Worm (Caenorhabditis elegans) whole organism, L1 larva: ENCODE measurements around the gene C02F4.5.

Experiments used
- ceh-82 ChIP-seq, 3 experiments: fragments of 150-350 bp in 1 of 3; sonication (generic microtip) in 2 of 3; optimal IDR thresholded peaks; 2 replicates each; lab custom pipeline; 2014 to 2017; ENCODE audit warnings: missing biosample characterization in 3 of 3, missing genetic modification characterization in 3 of 3
- lin-15B ChIP-seq: fragments of 150-350 bp; sonication (generic microtip); optimal IDR thresholded peaks from 3 replicates; lab custom pipeline; 2014; ENCODE audit warnings: missing biosample characterization, missing genetic modification characterization
- mdl-1 ChIP-seq, 2 experiments: fragments of 150-350 bp; optimal IDR thresholded peaks; 2 replicates each; lab custom pipeline; 2014 to 2017; ENCODE audit warnings: missing biosample characterization in 2 of 2, missing genetic modification characterization in 2 of 2, inconsistent platforms in 1 of 2
- nhr-28 ChIP-seq: fragments of 150-350 bp; optimal IDR thresholded peaks from 2 replicates; lab custom pipeline; 2014; ENCODE audit warnings: missing biosample characterization, missing genetic modification characterization
- nhr-47 ChIP-seq: sonication (generic microtip); optimal IDR thresholded peaks from 2 replicates; lab custom pipeline; 2016; ENCODE audit warnings: mild to moderate bottlenecking, missing genetic modification characterization, moderate library complexity, missing compliant biosample characterization
- nhr-76 ChIP-seq: sonication (generic microtip); optimal IDR thresholded peaks from 2 replicates; lab custom pipeline; 2017; ENCODE audit warnings: missing biosample characterization, missing genetic modification characterization
- tbx-2 ChIP-seq: sonication (generic microtip); optimal IDR thresholded peaks from 2 replicates; lab custom pipeline; 2016; ENCODE audit warnings: missing genetic modification characterization, missing compliant biosample characterization
- unc-62 ChIP-seq: fragments of 150-350 bp; optimal IDR thresholded peaks from 2 replicates; lab custom pipeline; 2014; ENCODE audit warnings: missing biosample characterization, missing genetic modification reagents, missing genetic modification characterization
- ztf-11 ChIP-seq, 2 experiments: sonication (generic microtip); optimal IDR thresholded peaks; 2 replicates each; lab custom pipeline; 2016 to 2017; ENCODE audit warnings: missing genetic modification characterization in 2 of 2, missing biosample characterization in 1 of 2, missing compliant biosample characterization in 1 of 2

- TF ChIP-seq mdl-1 (tag; optimal IDR thresholded peaks at IDR 0.05; lab: Kevin White, UChicago) (no peak), ceh-82 (tag; optimal IDR thresholded peaks at IDR 0.05; lab: Kevin White, UChicago) (peak; percentile 35 to 65 (median 52)), unc-62 (no peak), nhr-47 (tag; lab: Kevin White, UChicago) (peak; percentile 80), lin-15B (tag; lab: Kevin White, UChicago) (no peak), nhr-28 (tag; lab: Kevin White, UChicago) (no peak), ztf-11 (tag; optimal IDR thresholded peaks at IDR 0.05; lab: Kevin White, UChicago) (peak in 1 of 2 experiments; percentile 18), tbx-2 (tag; lab: Kevin White, UChicago) (peak; percentile 63), nhr-76 (no peak)
Observed at ce11 chrIV:10481695-10482094, 42.2 kb downstream of the C02F4.5 start, which contains the start of gene egl-21.
